Worm (Caenorhabditis elegans) whole organism, young adult: ENCODE data around the gene F15A4.2.

ENCODE experiments used
- B0336.3 ChIP-seq: fragments of 200-800 bp; sonication (Bioruptor generic); IDR thresholded peaks from 2 replicates; pipeline ENCODE4 v1.3.6; 2022; ENCODE audit warnings: missing genetic modification characterization, missing compliant biosample characterization
- F37B4.10 ChIP-seq: fragments of 200-800 bp; sonication (Bioruptor generic); IDR thresholded peaks from 2 replicates; pipeline ENCODE4 v1.3.6; 2022; ENCODE audit warnings: missing genetic modification characterization, missing compliant biosample characterization
- F52B5.7 ChIP-seq: sonication (generic microtip); optimal IDR thresholded peaks from 2 replicates; lab custom pipeline; 2016; ENCODE audit warnings: mild to moderate bottlenecking, missing genetic modification characterization, missing compliant biosample characterization
- F55B11.4 ChIP-seq: sonication (generic microtip); optimal IDR thresholded peaks from 2 replicates; lab custom pipeline; 2016; ENCODE audit warnings: missing compliant biosample characterization, missing genetic modification characterization, borderline replicate concordance; ENCODE audit not compliant: insufficient read depth
- T07F8.4 ChIP-seq: sonication (generic microtip); optimal IDR thresholded peaks from 2 replicates; lab custom pipeline; 2016; ENCODE audit warnings: mild to moderate bottlenecking, missing genetic modification characterization, moderate library complexity, missing compliant biosample characterization
- T26A5.8 ChIP-seq: sonication (generic microtip); optimal IDR thresholded peaks from 2 replicates; lab custom pipeline; 2016; ENCODE audit warnings: missing genetic modification characterization, missing compliant biosample characterization
- Y53F4B.3 ChIP-seq: fragments of 200-800 bp; sonication (Bioruptor generic); IDR thresholded peaks from 2 replicates; pipeline ENCODE4 v1.3.6; 2022; ENCODE audit warnings: missing genetic modification reagents, missing genetic modification characterization, missing compliant biosample characterization
- Y67H2A.10 ChIP-seq: fragments of 200-800 bp; sonication (Bioruptor generic); conservative IDR thresholded peaks from 2 replicates; pipeline ENCODE4 v1.3.6; 2022; ENCODE audit warnings: missing genetic modification reagents, missing genetic modification characterization, missing compliant biosample characterization
- ZK185.1 ChIP-seq: sonication (generic microtip); optimal IDR thresholded peaks from 2 replicates; lab custom pipeline; 2016; ENCODE audit warnings: mild to moderate bottlenecking, missing genetic modification characterization, missing compliant biosample characterization; ENCODE audit not compliant: poor library complexity, severe bottlenecking
- akir-1 ChIP-seq: fragments of 200-800 bp; sonication (Bioruptor generic); optimal IDR thresholded peaks from 2 replicates; lab custom pipeline; 2018; ENCODE audit warnings: mild to moderate bottlenecking, missing genetic modification characterization, moderate library complexity, missing compliant biosample characterization
- aptf-2 ChIP-seq: fragments of 200-800 bp; sonication (Bioruptor generic); conservative IDR thresholded peaks from 2 replicates; pipeline ENCODE4 v1.3.6; 2022; ENCODE audit warnings: missing genetic modification reagents, missing genetic modification characterization, missing compliant biosample characterization
- attf-3 ChIP-seq: fragments of 200-800 bp; sonication (Bioruptor generic); conservative IDR thresholded peaks from 2 replicates; pipeline ENCODE4 v1.3.6; 2022; ENCODE audit warnings: missing genetic modification reagents, missing genetic modification characterization, missing compliant biosample characterization
- attf-6 ChIP-seq: fragments of 200-800 bp; sonication (Bioruptor generic); IDR thresholded peaks from 2 replicates; pipeline ENCODE4 v1.3.6; 2022; ENCODE audit warnings: missing genetic modification reagents, missing genetic modification characterization, missing compliant biosample characterization
- bed-2 ChIP-seq: fragments of 200-800 bp; sonication (Bioruptor generic); IDR thresholded peaks from 2 replicates; pipeline ENCODE4 v1.3.6; 2022; ENCODE audit warnings: missing genetic modification reagents, missing genetic modification characterization, missing compliant biosample characterization
- cebp-2 ChIP-seq: fragments of 200-800 bp; sonication (Bioruptor generic); IDR thresholded peaks from 2 replicates; pipeline ENCODE4 v1.3.6; 2022; ENCODE audit warnings: missing genetic modification characterization, missing compliant biosample characterization
- ceh-27 ChIP-seq: fragments of 200-800 bp; sonication (Bioruptor generic); optimal IDR thresholded peaks from 2 replicates; lab custom pipeline; 2018; ENCODE audit warnings: mild to moderate bottlenecking, missing genetic modification characterization, moderate library complexity, missing compliant biosample characterization
- die-1 ChIP-seq: sonication (generic microtip); optimal IDR thresholded peaks from 2 replicates; lab custom pipeline; 2016; ENCODE audit warnings: missing genotype, mild to moderate bottlenecking, missing genetic modification characterization, missing compliant biosample characterization
- dpl-1 ChIP-seq: fragments of 150-350 bp; optimal IDR thresholded peaks from 2 replicates; lab custom pipeline; 2014; ENCODE audit warnings: missing biosample characterization, missing genetic modification reagents, missing genetic modification characterization
- egl-18 ChIP-seq: fragments of 200-800 bp; sonication (Bioruptor generic); IDR thresholded peaks from 2 replicates; pipeline ENCODE4 v1.3.6; 2022; ENCODE audit warnings: missing genetic modification reagents, missing genetic modification characterization, missing compliant biosample characterization
- egrh-3 ChIP-seq: fragments of 200-800 bp; sonication (Bioruptor generic); IDR thresholded peaks from 2 replicates; pipeline ENCODE4 v1.3.6; 2022; ENCODE audit warnings: missing genetic modification reagents, missing genetic modification characterization, missing compliant biosample characterization
- ekl-4 ChIP-seq: fragments of 200-800 bp; sonication (Bioruptor generic); IDR thresholded peaks from 2 replicates; pipeline ENCODE4 v1.3.6; 2022; ENCODE audit warnings: missing genetic modification reagents, missing genetic modification characterization, missing compliant biosample characterization
- fkh-3 ChIP-seq: sonication (generic microtip); optimal IDR thresholded peaks from 2 replicates; lab custom pipeline; 2016; ENCODE audit warnings: mild to moderate bottlenecking, missing genetic modification characterization, missing compliant biosample characterization
- hmg-20 ChIP-seq: fragments of 200-800 bp; sonication (Bioruptor generic); IDR thresholded peaks from 2 replicates; pipeline ENCODE4 v1.3.6; 2022; ENCODE audit warnings: missing genetic modification reagents, missing genetic modification characterization, missing compliant biosample characterization
- madf-3 ChIP-seq: fragments of 200-800 bp; sonication (Bioruptor generic); IDR thresholded peaks from 2 replicates; pipeline ENCODE4 v1.3.6; 2022; ENCODE audit warnings: missing genetic modification reagents, missing genetic modification characterization, missing compliant biosample characterization
- madf-8 ChIP-seq: fragments of 200-800 bp; sonication (Bioruptor generic); conservative IDR thresholded peaks from 2 replicates; pipeline ENCODE4 v1.3.6; 2022; ENCODE audit warnings: missing genetic modification reagents, missing genetic modification characterization, missing compliant biosample characterization
- mcd-1 ChIP-seq: fragments of 200-800 bp; sonication (Bioruptor generic); IDR thresholded peaks from 2 replicates; pipeline ENCODE4 v1.3.6; 2022; ENCODE audit warnings: missing genetic modification reagents, missing genetic modification characterization, missing compliant biosample characterization
- mxl-1 ChIP-seq: sonication (generic microtip); optimal IDR thresholded peaks from 2 replicates; lab custom pipeline; 2016; ENCODE audit warnings: missing genetic modification characterization, missing compliant biosample characterization
- nfyb-1 ChIP-seq: fragments of 200-800 bp; sonication (Bioruptor generic); IDR thresholded peaks from 2 replicates; pipeline ENCODE4 v1.3.6; 2022; ENCODE audit warnings: missing genetic modification reagents, missing genetic modification characterization, missing compliant biosample characterization
- nhr-27 ChIP-seq: fragments of 200-800 bp; sonication (Bioruptor generic); optimal IDR thresholded peaks from 2 replicates; lab custom pipeline; 2018; ENCODE audit warnings: mild to moderate bottlenecking, missing genetic modification characterization, moderate library complexity, missing compliant biosample characterization
- nhr-80 ChIP-seq: sonication (generic microtip); optimal IDR thresholded peaks from 2 replicates; lab custom pipeline; 2016; ENCODE audit warnings: missing genetic modification characterization, missing compliant biosample characterization
- rcor-1 ChIP-seq: fragments of 200-800 bp; sonication (Bioruptor generic); IDR thresholded peaks from 2 replicates; pipeline ENCODE4 v1.3.6; 2022; ENCODE audit warnings: missing genetic modification reagents, missing genetic modification characterization, missing compliant biosample characterization
- rec-8 ChIP-seq, 2 experiments: sonication (generic microtip); optimal IDR thresholded peaks; 2 replicates each; lab custom pipeline; 2016; ENCODE audit warnings: mild to moderate bottlenecking in 2 of 2, missing genetic modification characterization in 2 of 2, missing genetic modification reagents in 2 of 2, missing genotype in 2 of 2, missing biosample characterization in 1 of 2, missing compliant biosample characterization in 1 of 2, moderate library complexity in 1 of 2
- repo-1 ChIP-seq: sonication (generic microtip); optimal IDR thresholded peaks from 2 replicates; lab custom pipeline; 2017; ENCODE audit warnings: mild to moderate bottlenecking, missing genetic modification characterization, missing compliant biosample characterization
- rpc-1 ChIP-seq, 2 experiments: fragments of 150-350 bp in 1 of 2; sonication (generic microtip) in 1 of 2; optimal IDR thresholded peaks; 2 replicates each; lab custom pipeline; 2014 to 2018; ENCODE audit warnings: missing biosample characterization in 1 of 2, missing genetic modification characterization in 1 of 2, missing genetic modification reagents in 1 of 2, missing genotype in 1 of 2
- sea-2 ChIP-seq: fragments of 200-800 bp; sonication (Bioruptor generic); IDR thresholded peaks from 2 replicates; pipeline ENCODE4 v1.3.6; 2022; ENCODE audit warnings: missing genetic modification characterization, missing compliant biosample characterization
- somi-1 ChIP-seq: fragments of 200-800 bp; sonication (Bioruptor generic); optimal IDR thresholded peaks from 2 replicates; lab custom pipeline; 2018; ENCODE audit warnings: mild to moderate bottlenecking, missing genetic modification characterization, missing compliant biosample characterization
- tlf-1 ChIP-seq: fragments of 200-800 bp; sonication (Bioruptor generic); optimal IDR thresholded peaks from 2 replicates; lab custom pipeline; 2018; ENCODE audit warnings: mild to moderate bottlenecking, missing genetic modification characterization, missing compliant biosample characterization
- xnd-1 ChIP-seq: sonication (generic microtip); optimal IDR thresholded peaks from 2 replicates; lab custom pipeline; 2016; ENCODE audit warnings: missing genotype, missing genetic modification reagents, missing genetic modification characterization, missing compliant biosample characterization
- zfh-2 ChIP-seq: fragments of 200-800 bp; sonication (Bioruptor generic); conservative IDR thresholded peaks from 2 replicates; pipeline ENCODE4 v1.3.6; 2022; ENCODE audit warnings: missing genetic modification reagents, missing genetic modification characterization, missing compliant biosample characterization
- ztf-18 ChIP-seq: sonication (generic microtip); optimal IDR thresholded peaks from 2 replicates; lab custom pipeline; 2016; ENCODE audit warnings: missing genotype, mild to moderate bottlenecking, missing genetic modification characterization, missing compliant biosample characterization

F15A4.2 gene

ce11 chrII:12488810-12489209, 26.5 kb downstream of the F15A4.2 start:
- no peak for TF ChIP-seq ekl-4
- no peak for TF ChIP-seq egl-18 (GFP tag; lab: Robert Waterston, UW)
- no peak for TF ChIP-seq die-1 (tag; lab: Kevin White, UChicago)
- no peak for TF ChIP-seq aptf-2 (GFP tag; lab: Robert Waterston, UW)
- TF ChIP-seq ceh-27 (GFP tag; lab: Kevin White, UChicago) = no peak
- no peak for TF ChIP-seq T26A5.8 (tag; lab: Kevin White, UChicago)
- no peak for TF ChIP-seq mcd-1

ce11 chrII:12489903-12490302, 27.6 kb downstream of the F15A4.2 start, which contains the start of gene T21B4.15:
TSS of gene T21B4.15 (plus strand) at chrII:12490203.
- TF ChIP-seq sea-2 (GFP tag; lab: Robert Waterston, UW) (no peak), ceh-27 (GFP tag; lab: Kevin White, UChicago) (no peak), nfyb-1 (GFP tag; lab: Robert Waterston, UW) (no peak), madf-8 (GFP tag; lab: Robert Waterston, UW) (no peak), F52B5.7 (tag; lab: Kevin White, UChicago) (no peak), mxl-1 (tag; lab: Kevin White, UChicago) (no peak), ztf-18 (tag; lab: Kevin White, UChicago) (no peak), repo-1 (tag; lab: Kevin White, UChicago) (no peak), tlf-1 (GFP tag; lab: Kevin White, UChicago) (no peak), xnd-1 (tag; lab: Kevin White, UChicago) (no peak), attf-3 (no peak), rpc-1 (optimal IDR thresholded peaks at IDR 0.05; lab: Kevin White, UChicago) (no peak), rpc-1 (tag; optimal IDR thresholded peaks at IDR 0.05; lab: Kevin White, UChicago) (no peak), hmg-20 (GFP tag; lab: Robert Waterston, UW) (no peak), rec-8 (tag; optimal IDR thresholded peaks at IDR 0.05; lab: Kevin White, UChicago) (no peak), madf-3 (GFP tag; lab: Robert Waterston, UW) (no peak)

- no peak for TF ChIP-seq akir-1 (GFP tag; lab: Kevin White, UChicago)
- TF ChIP-seq ztf-18 (tag; lab: Kevin White, UChicago) = no peak
- TF ChIP-seq dpl-1 (GFP tag; lab: Kevin White, UChicago) = no peak
- no peak for TF ChIP-seq nhr-80 (tag; lab: Kevin White, UChicago)
- no peak for TF ChIP-seq F55B11.4 (tag; lab: Kevin White, UChicago)
- 0 out of 2 replicates have a peak, but pooled peaks have one; percentile 29 for TF ChIP-seq zfh-2 (GFP tag; lab: Robert Waterston, UW)
These were observed 29.6 kb downstream of the F15A4.2 start, which contains the start of gene srz-6 for ce11 chrII:12491936-12492335. TSS of gene srz-6 (plus strand) at chrII:12492236.

- TF ChIP-seq bed-2 (no peak), rcor-1 (no peak), ztf-18 (tag; lab: Kevin White, UChicago) (no peak), cebp-2 (GFP tag; lab: Robert Waterston, UW) (0 out of 2 replicates have a peak, but pooled peaks have one; percentile 4), fkh-3 (no peak), nhr-27 (tag; lab: Kevin White, UChicago) (no peak), somi-1 (no peak), madf-3 (GFP tag; lab: Robert Waterston, UW) (no peak), Y53F4B.3 (GFP tag; lab: Robert Waterston, UW) (no peak), B0336.3 (no peak), zfh-2 (GFP tag; lab: Robert Waterston, UW) (peak; percentile 74), ZK185.1 (tag; lab: Kevin White, UChicago) (no peak), F37B4.10 (GFP tag; lab: Robert Waterston, UW) (0 out of 2 replicates have a peak, but pooled peaks have one; percentile 71), egrh-3 (GFP tag; lab: Robert Waterston, UW) (peak; percentile 97), Y67H2A.10 (GFP tag; lab: Robert Waterston, UW) (no peak), attf-6 (GFP tag; lab: Robert Waterston, UW) (no peak), T07F8.4 (no peak), mcd-1 (no peak), F55B11.4 (tag; lab: Kevin White, UChicago) (no peak)
These were observed 31.7 kb downstream of the F15A4.2 start for ce11 chrII:12494067-12494477.
